Fruit fly (Drosophila melanogaster) whole organism, embryonic: ENCODE data around the gene CG31638.

Experiments used
- CG10543 ChIP-seq: fragments of 200-800 bp; sonication (Bioruptor generic); optimal IDR thresholded peaks from 3 replicates; lab custom pipeline; 2017; ENCODE audit warnings: missing biosample characterization, mild to moderate bottlenecking, missing genetic modification characterization, moderate library complexity
- CG11247 ChIP-seq: fragments of 200-800 bp; sonication (Bioruptor generic); IDR thresholded peaks from 2 replicates; pipeline ENCODE4 v1.3.6; 2022; ENCODE audit warnings: missing biosample characterization, missing genetic modification characterization
- CG14710 ChIP-seq: fragments of 200-800 bp; sonication (Bioruptor generic); optimal IDR thresholded peaks from 3 replicates; lab custom pipeline; 2019; ENCODE audit warnings: missing biosample characterization, mild to moderate bottlenecking, missing genetic modification characterization, moderate library complexity
- CG16813 ChIP-seq: fragments of 200-800 bp; sonication (Bioruptor generic); IDR thresholded peaks from 3 replicates; pipeline ENCODE4 v1.3.6; 2022; ENCODE audit warnings: missing biosample characterization, missing genetic modification characterization; ENCODE audit not compliant: partially characterized antibody
- CG17829 ChIP-seq: fragments of 200-800 bp; optimal IDR thresholded peaks from 2 replicates; lab custom pipeline; 2019; ENCODE audit warnings: missing biosample characterization, mild to moderate bottlenecking, missing genetic modification characterization, moderate library complexity
- CG1792 ChIP-seq: fragments of 200-800 bp; sonication (Bioruptor generic); optimal IDR thresholded peaks from 2 replicates; lab custom pipeline; 2016; ENCODE audit warnings: missing biosample characterization, missing genetic modification characterization
- CG2116 ChIP-seq: fragments of 200-800 bp; sonication (Bioruptor generic); optimal IDR thresholded peaks from 3 replicates; lab custom pipeline; 2018; ENCODE audit warnings: missing biosample characterization, mild to moderate bottlenecking, missing genetic modification characterization
- CG2129 ChIP-seq: fragments of 200-800 bp; sonication (Bioruptor generic); IDR thresholded peaks from 2 replicates; pipeline ENCODE4 v1.3.6; 2022; ENCODE audit warnings: missing biosample characterization, missing genetic modification characterization; ENCODE audit not compliant: partially characterized antibody
- CG33213 ChIP-seq: fragments of 200-800 bp; sonication (Bioruptor generic); optimal IDR thresholded peaks from 3 replicates; lab custom pipeline; 2016; ENCODE audit warnings: missing biosample characterization, missing genetic modification characterization
- CG4854 ChIP-seq: fragments of 200-800 bp; sonication (Bioruptor generic); optimal IDR thresholded peaks from 2 replicates; lab custom pipeline; 2016; ENCODE audit warnings: missing biosample characterization, missing genetic modification characterization, inconsistent platforms
- CG5245 ChIP-seq: fragments of 200-800 bp; sonication (Bioruptor generic); optimal IDR thresholded peaks from 3 replicates; lab custom pipeline; 2016; ENCODE audit warnings: missing biosample characterization, missing genetic modification characterization
- CG6854 ChIP-seq: fragments of 200-800 bp; sonication (Bioruptor generic); optimal IDR thresholded peaks from 3 replicates; lab custom pipeline; 2017; ENCODE audit warnings: missing biosample characterization, mild to moderate bottlenecking, missing genetic modification characterization
- CG8388 ChIP-seq: fragments of 200-800 bp; sonication (Bioruptor generic); optimal IDR thresholded peaks from 2 replicates; lab custom pipeline; 2019; ENCODE audit warnings: missing biosample characterization, mild to moderate bottlenecking, missing genetic modification characterization, moderate library complexity
- CG9215 ChIP-seq: fragments of 200-800 bp; sonication (Bioruptor generic); IDR thresholded peaks from 2 replicates; pipeline ENCODE4 v1.3.6; 2022; ENCODE audit warnings: missing biosample characterization, missing genetic modification characterization
- Deaf1 ChIP-seq: fragments of 200-800 bp; optimal IDR thresholded peaks from 3 replicates; lab custom pipeline; 2019; ENCODE audit warnings: missing biosample characterization, mild to moderate bottlenecking, missing genetic modification characterization, moderate library complexity
- Dip3 ChIP-seq: fragments of 200-800 bp; sonication (Bioruptor generic); optimal IDR thresholded peaks from 3 replicates; lab custom pipeline; 2016; ENCODE audit warnings: missing biosample characterization, missing genetic modification characterization
- ERR ChIP-seq: fragments of 200-800 bp; sonication (Bioruptor generic); optimal IDR thresholded peaks from 2 replicates; lab custom pipeline; 2016; ENCODE audit warnings: missing biosample characterization, missing genetic modification characterization
- Ets97D ChIP-seq: fragments of 200-800 bp; sonication (Bioruptor generic); optimal IDR thresholded peaks from 3 replicates; lab custom pipeline; 2016; ENCODE audit warnings: missing biosample characterization, missing genetic modification characterization
- H2.0 ChIP-seq: fragments of 200-800 bp; sonication (Bioruptor generic); IDR thresholded peaks from 2 replicates; pipeline ENCODE4 v1.3.6; 2022; ENCODE audit warnings: missing biosample characterization, missing genetic modification characterization
- HLH3B ChIP-seq: fragments of 200-800 bp; sonication (Bioruptor generic); IDR thresholded peaks from 2 replicates; pipeline ENCODE4 v1.3.6; 2022; ENCODE audit warnings: missing biosample characterization, missing genetic modification characterization
- Hr78 ChIP-seq, 2 experiments: fragments of 200-800 bp in 1 of 2; fragments of >200 bp in 1 of 2; sonication (Bioruptor generic) in 1 of 2; optimal IDR thresholded peaks; 2 replicates each; lab custom pipeline; 2017 to 2019; ENCODE audit warnings: missing biosample characterization in 2 of 2, missing genetic modification characterization in 2 of 2, mild to moderate bottlenecking in 1 of 2, moderate library complexity in 1 of 2
- Meics ChIP-seq: fragments of 200-800 bp; sonication (Bioruptor generic); optimal IDR thresholded peaks from 2 replicates; lab custom pipeline; 2017; ENCODE audit warnings: missing biosample characterization, mild to moderate bottlenecking, missing genetic modification characterization
- Rx ChIP-seq: fragments of 200-800 bp; sonication (Bioruptor generic); IDR thresholded peaks from 2 replicates; pipeline ENCODE4 v1.3.6; 2022; ENCODE audit warnings: missing biosample characterization, missing genetic modification characterization
- Six4 ChIP-seq: fragments of 200-800 bp; sonication (Bioruptor generic); optimal IDR thresholded peaks from 2 replicates; lab custom pipeline; 2016; ENCODE audit warnings: missing biosample characterization, missing genetic modification characterization
- Sox100B ChIP-seq: fragments of 200-800 bp; sonication (Bioruptor generic); optimal IDR thresholded peaks from 3 replicates; lab custom pipeline; 2018; ENCODE audit warnings: missing biosample characterization, mild to moderate bottlenecking, missing genetic modification characterization
- Vsx1 ChIP-seq: fragments of 200-800 bp; sonication (Bioruptor generic); optimal IDR thresholded peaks from 2 replicates; lab custom pipeline; 2017; ENCODE audit warnings: missing biosample characterization, mild to moderate bottlenecking, missing genetic modification characterization, missing genetic modification reagents
- Xbp1 ChIP-seq: fragments of 200-800 bp; sonication (Bioruptor generic); optimal IDR thresholded peaks from 3 replicates; lab custom pipeline; 2016; ENCODE audit warnings: missing biosample characterization, mild to moderate bottlenecking, missing genetic modification characterization
- ac ChIP-seq: fragments of 200-800 bp; sonication (Bioruptor generic); optimal IDR thresholded peaks from 3 replicates; lab custom pipeline; 2017; ENCODE audit warnings: missing biosample characterization, mild to moderate bottlenecking, missing genetic modification characterization
- aop ChIP-seq: fragments of 200-800 bp; sonication (Bioruptor generic); IDR thresholded peaks from 2 replicates; pipeline ENCODE4 v1.3.6; 2022; ENCODE audit warnings: missing biosample characterization, missing genetic modification characterization
- bsh ChIP-seq, 2 experiments: fragments of 200-800 bp; sonication (Bioruptor generic); optimal IDR thresholded peaks; 2 replicates each; lab custom pipeline; 2017 to 2018; ENCODE audit warnings: mild to moderate bottlenecking in 2 of 2, missing biosample characterization in 2 of 2, missing genetic modification characterization in 2 of 2, moderate library complexity in 1 of 2
- cas ChIP-seq: fragments of 200-800 bp; sonication (Bioruptor generic); IDR thresholded peaks from 2 replicates; pipeline ENCODE4 v1.3.6; 2022; ENCODE audit warnings: missing biosample characterization, missing genetic modification characterization
- caup ChIP-seq: fragments of 200-800 bp; sonication (Bioruptor generic); optimal IDR thresholded peaks from 3 replicates; lab custom pipeline; 2017; ENCODE audit warnings: missing biosample characterization, mild to moderate bottlenecking, missing genetic modification characterization, moderate library complexity; ENCODE audit not compliant: severe bottlenecking
- en ChIP-seq: fragments of 200-800 bp; sonication (Bioruptor generic); optimal IDR thresholded peaks from 2 replicates; lab custom pipeline; 2016; ENCODE audit warnings: missing biosample characterization, missing genetic modification characterization
- gem ChIP-seq: fragments of 200-800 bp; sonication (Bioruptor generic); optimal IDR thresholded peaks from 2 replicates; lab custom pipeline; 2019; ENCODE audit warnings: missing biosample characterization, mild to moderate bottlenecking, missing genetic modification characterization, moderate library complexity
- gfzf ChIP-seq: fragments of 200-800 bp; sonication (Bioruptor generic); optimal IDR thresholded peaks from 2 replicates; lab custom pipeline; 2016; ENCODE audit warnings: missing biosample characterization, mild to moderate bottlenecking, missing genetic modification characterization, moderate library complexity
- gt ChIP-seq: fragments of 200-800 bp; sonication (Bioruptor generic); IDR thresholded peaks from 2 replicates; pipeline ENCODE4 v1.3.6; 2022; ENCODE audit warnings: missing biosample characterization, missing genetic modification characterization
- hb ChIP-seq: fragments of 200-800 bp; sonication (Bioruptor generic); IDR thresholded peaks from 3 replicates; pipeline ENCODE4 v1.3.6; 2022; ENCODE audit warnings: missing biosample characterization, missing genetic modification characterization; ENCODE audit not compliant: partially characterized antibody
- ind ChIP-seq: fragments of 200-800 bp; sonication (Bioruptor generic); optimal IDR thresholded peaks from 3 replicates; lab custom pipeline; 2016; ENCODE audit warnings: missing biosample characterization, missing genetic modification characterization
- insv ChIP-seq, 2 experiments: fragments of 200-800 bp; sonication (Bioruptor generic); optimal IDR thresholded peaks; 3 replicates each; lab custom pipeline; 2016 to 2018; ENCODE audit warnings: missing biosample characterization in 2 of 2, missing genetic modification characterization in 2 of 2
- inv ChIP-seq: fragments of 200-800 bp; sonication (Bioruptor generic); IDR thresholded peaks from 2 replicates; pipeline ENCODE4 v1.3.6; 2022; ENCODE audit warnings: missing biosample characterization, missing genetic modification characterization; ENCODE audit not compliant: partially characterized antibody
- ken ChIP-seq: fragments of 200-800 bp; sonication (Bioruptor generic); IDR thresholded peaks from 3 replicates; pipeline ENCODE4 v1.3.6; 2022; ENCODE audit warnings: missing biosample characterization, missing genetic modification characterization
- kni ChIP-seq: fragments of 200-800 bp; sonication (Bioruptor generic); optimal IDR thresholded peaks from 3 replicates; lab custom pipeline; 2017; ENCODE audit warnings: mild to moderate bottlenecking, missing biosample characterization, missing genetic modification reagents, missing genetic modification characterization
- odd ChIP-seq: fragments of 200-800 bp; sonication (Bioruptor generic); optimal IDR thresholded peaks from 2 replicates; lab custom pipeline; 2017; ENCODE audit warnings: missing biosample characterization, mild to moderate bottlenecking, missing genetic modification characterization
- pb ChIP-seq: fragments of 200-800 bp; sonication (Bioruptor generic); optimal IDR thresholded peaks from 3 replicates; lab custom pipeline; 2016; ENCODE audit warnings: missing biosample characterization, missing genetic modification characterization
- pfk ChIP-seq: fragments of 200-800 bp; sonication (Bioruptor generic); optimal IDR thresholded peaks from 2 replicates; lab custom pipeline; 2018; ENCODE audit warnings: missing biosample characterization, mild to moderate bottlenecking, missing genetic modification characterization, moderate library complexity
- so ChIP-seq: fragments of 200-800 bp; sonication (Bioruptor generic); IDR thresholded peaks from 3 replicates; pipeline ENCODE4 v1.3.6; 2022; ENCODE audit warnings: missing biosample characterization, missing genetic modification characterization
- trh ChIP-seq: fragments of 200-800 bp; sonication (Bioruptor generic); optimal IDR thresholded peaks from 2 replicates; lab custom pipeline; 2016; ENCODE audit warnings: missing biosample characterization, missing genetic modification characterization
- zfh2 ChIP-seq: fragments of 200-800 bp; sonication (Bioruptor generic); optimal IDR thresholded peaks from 2 replicates; lab custom pipeline; 2016; ENCODE audit warnings: missing biosample characterization, missing genetic modification characterization

The CG31638 gene

DNA sequence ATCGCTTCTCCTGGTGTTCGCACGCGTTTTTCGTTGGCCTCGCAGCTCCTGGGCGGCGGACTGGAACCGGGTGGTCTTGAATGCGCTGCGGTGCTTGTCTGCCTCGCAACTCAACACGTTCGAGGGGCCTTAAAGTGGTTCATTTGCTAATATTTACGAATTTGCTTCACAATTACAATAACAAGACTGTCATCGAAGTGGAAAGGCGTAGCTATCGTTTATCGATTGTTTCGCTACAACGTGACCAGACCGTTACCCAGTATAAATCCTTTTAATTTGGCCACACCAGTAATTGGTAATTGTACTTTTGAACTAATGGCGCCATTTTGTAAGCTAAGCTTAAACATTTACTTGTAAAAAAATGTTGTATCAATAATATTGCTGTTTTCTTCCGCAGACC is 14.1 kb upstream of the CG31638 start, which contains the start of gene CG9536 (continued):
- TF ChIP-seq CG2116 (peak; percentile 39), CG14710 (tag; lab: Kevin White, UChicago) (peak; percentile 17), Ets97D (GFP tag; lab: Kevin White, UChicago) (peak; percentile 39), zfh2 (GFP tag; lab: Kevin White, UChicago) (no peak), CG6854 (GFP tag; lab: Kevin White, UChicago) (no peak), trh (GFP tag; lab: Kevin White, UChicago) (no peak), gfzf (GFP tag; lab: Kevin White, UChicago) (peak; percentile 89), CG11247 (GFP tag; lab: Robert Waterston, UW) (no peak), so (GFP tag; lab: Robert Waterston, UW) (no peak), CG17829 (tag; lab: Kevin White, UChicago) (peak; percentile 14), Deaf1 (tag; lab: Kevin White, UChicago) (peak; percentile 50), CG8388 (GFP tag; lab: Kevin White, UChicago) (no peak), CG16813 (GFP tag; lab: Robert Waterston, UW) (peak; percentile 27; the same call in 1 of the 3 replicates), odd (no peak)
- TF ChIP-seq, all 482 proteins: peak for 61

- TF ChIP-seq bsh (GFP tag; optimal IDR thresholded peaks at IDR 0.05; lab: Kevin White, UChicago) (peak; percentile 11 to 21), inv (GFP tag; lab: Robert Waterston, UW) (no peak), gem (tag; lab: Kevin White, UChicago) (peak; percentile 35), ERR (GFP tag; lab: Kevin White, UChicago) (no peak), Xbp1 (GFP tag; lab: Kevin White, UChicago) (peak; percentile 27), Hr78 (GFP tag; optimal IDR thresholded peaks at IDR 0.05; lab: Kevin White, UChicago) (peak in 1 of 2 experiments; percentile 4), insv (GFP tag; optimal IDR thresholded peaks at IDR 0.05; lab: Kevin White, UChicago) (peak in 1 of 2 experiments; percentile 28), CG1792 (GFP tag; lab: Kevin White, UChicago) (no peak), ken (no peak), CG4854 (no peak), ac (GFP tag; lab: Kevin White, UChicago) (no peak), Vsx1 (peak; percentile 24), Rx (GFP tag; lab: Robert Waterston, UW) (no peak), H2.0 (GFP tag; lab: Robert Waterston, UW) (no peak), CG10543 (GFP tag; lab: Kevin White, UChicago) (peak; percentile 83), pfk (GFP tag; lab: Kevin White, UChicago) (peak; percentile 67), CG5245 (no peak), Meics (GFP tag; lab: Kevin White, UChicago) (peak; percentile 55), kni (GFP tag; lab: Kevin White, UChicago) (peak; percentile 70), cas (GFP tag; lab: Robert Waterston, UW) (no peak), gt (GFP tag; lab: Robert Waterston, UW) (no peak), Dip3 (no peak), HLH3B (GFP tag; lab: Robert Waterston, UW) (no peak), Six4 (GFP tag; lab: Kevin White, UChicago) (no peak), pb (GFP tag; lab: Kevin White, UChicago) (no peak), en (no peak), ind (GFP tag; lab: Kevin White, UChicago) (peak; percentile 9), CG9215 (GFP tag; lab: Robert Waterston, UW) (peak; percentile 84), CG2129 (GFP tag; lab: Robert Waterston, UW) (no peak), caup (peak; percentile 77), Sox100B (GFP tag; lab: Kevin White, UChicago) (peak; percentile 36), hb (GFP tag; lab: Robert Waterston, UW) (no peak), CG33213 (no peak), aop (GFP tag; lab: Robert Waterston, UW) (no peak)
These were observed 11.5 kb upstream of the CG31638 start for dm6 chr2L:6479226-6479906.
